Worm (Caenorhabditis elegans) whole organism, L2 larva: Measurements from ENCODE around the gene K08C7.1.

Experiments used
- F13H6.1 ChIP-seq: sonication (generic microtip); optimal IDR thresholded peaks from 2 replicates; lab custom pipeline; 2016; ENCODE audit warnings: missing genetic modification characterization, missing compliant biosample characterization
- R02D3.7 ChIP-seq: fragments of 150-350 bp; optimal IDR thresholded peaks from 2 replicates; lab custom pipeline; 2014; ENCODE audit warnings: missing biosample characterization, missing genetic modification characterization
- Y55F3AM.14 ChIP-seq: fragments of 200-800 bp; sonication (Bioruptor generic); optimal IDR thresholded peaks from 2 replicates; lab custom pipeline; 2018; ENCODE audit warnings: mild to moderate bottlenecking, missing genetic modification characterization, missing compliant biosample characterization
- ZK546.5 ChIP-seq: sonication (generic microtip); optimal IDR thresholded peaks from 2 replicates; lab custom pipeline; 2017; ENCODE audit warnings: missing biosample characterization, missing genetic modification characterization
- alr-1 ChIP-seq: fragments of 150-350 bp; optimal IDR thresholded peaks from 2 replicates; lab custom pipeline; 2014; ENCODE audit warnings: missing biosample characterization, missing genetic modification characterization
- ama-1 ChIP-seq: fragments of 150-350 bp; optimal IDR thresholded peaks from 2 replicates; lab custom pipeline; 2018; ENCODE audit warnings: inconsistent platforms
- ceh-16 ChIP-seq: fragments of 150-350 bp; optimal IDR thresholded peaks from 2 replicates; lab custom pipeline; 2014; ENCODE audit warnings: missing biosample characterization, missing genetic modification characterization
- ceh-82 ChIP-seq: fragments of 150-350 bp; optimal IDR thresholded peaks from 2 replicates; lab custom pipeline; 2014; ENCODE audit warnings: missing biosample characterization, missing genetic modification characterization
- dmd-4 ChIP-seq: sonication (generic microtip); optimal IDR thresholded peaks from 2 replicates; lab custom pipeline; 2017; ENCODE audit warnings: missing biosample characterization, missing genetic modification characterization
- egl-27 ChIP-seq: sonication (generic microtip); optimal IDR thresholded peaks from 3 replicates; lab custom pipeline; 2017; ENCODE audit warnings: missing biosample characterization, missing genetic modification reagents, missing genetic modification characterization
- elt-1 ChIP-seq: fragments of 150-350 bp; optimal IDR thresholded peaks from 2 replicates; lab custom pipeline; 2014; ENCODE audit warnings: missing biosample characterization, missing genetic modification characterization
- fos-1 ChIP-seq: fragments of 150-350 bp; optimal IDR thresholded peaks from 2 replicates; lab custom pipeline; 2014; ENCODE audit warnings: missing biosample characterization, missing genetic modification characterization
- lin-13 ChIP-seq: fragments of 150-350 bp; optimal IDR thresholded peaks from 2 replicates; lab custom pipeline; 2014; ENCODE audit warnings: missing biosample characterization, missing genetic modification reagents, missing genetic modification characterization
- lin-39 ChIP-seq: fragments of 150-350 bp; optimal IDR thresholded peaks from 2 replicates; lab custom pipeline; 2014; ENCODE audit warnings: missing biosample characterization, missing genetic modification reagents, missing genetic modification characterization
- lsy-2 ChIP-seq, 2 experiments: fragments of 150-350 bp in 1 of 2; sonication (generic microtip) in 1 of 2; optimal IDR thresholded peaks; 2 replicates each; lab custom pipeline; 2014 to 2017; ENCODE audit warnings: missing biosample characterization in 2 of 2, missing genetic modification characterization in 2 of 2
- mab-5 ChIP-seq: fragments of 150-350 bp; optimal IDR thresholded peaks from 2 replicates; lab custom pipeline; 2014; ENCODE audit warnings: missing biosample characterization, missing genetic modification characterization
- mdl-1 ChIP-seq, 2 experiments: fragments of 150-350 bp in 1 of 2; sonication (generic microtip) in 1 of 2; optimal IDR thresholded peaks; 2 replicates each; lab custom pipeline; 2017; ENCODE audit warnings: missing biosample characterization in 2 of 2, missing genetic modification characterization in 2 of 2
- nhr-10 ChIP-seq: sonication (generic microtip); optimal IDR thresholded peaks from 2 replicates; lab custom pipeline; 2017; ENCODE audit warnings: missing biosample characterization, missing genetic modification characterization
- nhr-11 ChIP-seq: fragments of 150-350 bp; optimal IDR thresholded peaks from 2 replicates; lab custom pipeline; 2014; ENCODE audit warnings: missing biosample characterization, missing genetic modification characterization
- nhr-12 ChIP-seq: fragments of 150-350 bp; optimal IDR thresholded peaks from 2 replicates; lab custom pipeline; 2014; ENCODE audit warnings: missing biosample characterization, missing genetic modification characterization
- nhr-129 ChIP-seq: fragments of 150-350 bp; optimal IDR thresholded peaks from 2 replicates; lab custom pipeline; 2014; ENCODE audit warnings: missing biosample characterization, missing genetic modification characterization
- nhr-21 ChIP-seq: fragments of 150-350 bp; optimal IDR thresholded peaks from 2 replicates; lab custom pipeline; 2014; ENCODE audit warnings: missing biosample characterization, missing genetic modification characterization
- nhr-23 ChIP-seq: fragments of 150-350 bp; optimal IDR thresholded peaks from 2 replicates; lab custom pipeline; 2014; ENCODE audit warnings: missing biosample characterization, missing genetic modification reagents, missing genetic modification characterization
- nhr-6 ChIP-seq: fragments of 150-350 bp; optimal IDR thresholded peaks from 2 replicates; lab custom pipeline; 2014; ENCODE audit warnings: missing biosample characterization, missing genetic modification characterization
- nhr-77 ChIP-seq: fragments of 150-350 bp; optimal IDR thresholded peaks from 2 replicates; lab custom pipeline; 2014; ENCODE audit warnings: missing biosample characterization, missing genetic modification characterization
- sem-4 ChIP-seq: fragments of 150-350 bp; optimal IDR thresholded peaks from 2 replicates; lab custom pipeline; 2014; ENCODE audit warnings: missing biosample characterization, missing genetic modification reagents, missing genetic modification characterization
- skn-1 ChIP-seq: sonication (generic microtip); optimal IDR thresholded peaks from 2 replicates; lab custom pipeline; 2017; ENCODE audit warnings: missing biosample characterization, missing genetic modification characterization
- sma-3 ChIP-seq: sonication (generic microtip); optimal IDR thresholded peaks from 2 replicates; lab custom pipeline; 2016; ENCODE audit warnings: missing genetic modification reagents, missing genetic modification characterization, missing compliant biosample characterization
- sma-9 ChIP-seq, 2 experiments: fragments of 150-350 bp in 1 of 2; sonication (generic microtip) in 1 of 2; optimal IDR thresholded peaks; 2 replicates each; lab custom pipeline; 2014 to 2016; ENCODE audit warnings: missing genetic modification characterization in 2 of 2, mild to moderate bottlenecking in 1 of 2, missing biosample characterization in 1 of 2, missing compliant biosample characterization in 1 of 2, missing genetic modification reagents in 1 of 2, moderate library complexity in 1 of 2
- unc-55 ChIP-seq: fragments of 150-350 bp; sonication (generic microtip); optimal IDR thresholded peaks from 3 replicates; lab custom pipeline; 2014; ENCODE audit warnings: missing biosample characterization, missing genetic modification reagents, missing genetic modification characterization
- unc-62 ChIP-seq: fragments of 150-350 bp; optimal IDR thresholded peaks from 2 replicates; lab custom pipeline; 2014; ENCODE audit warnings: missing biosample characterization, missing genetic modification reagents, missing genetic modification characterization
- zag-1 ChIP-seq: fragments of 150-350 bp; optimal IDR thresholded peaks from 2 replicates; lab custom pipeline; 2014; ENCODE audit warnings: missing biosample characterization, missing genetic modification characterization
- ztf-11 ChIP-seq: sonication (generic microtip); optimal IDR thresholded peaks from 2 replicates; lab custom pipeline; 2017; ENCODE audit warnings: missing biosample characterization, missing genetic modification characterization
- ztf-4 ChIP-seq: fragments of 150-350 bp; optimal IDR thresholded peaks from 2 replicates; lab custom pipeline; 2014; ENCODE audit warnings: missing biosample characterization, missing genetic modification characterization

K08C7.1 gene

ce11 chrIV:10698486-10698885 is 41.9 kb downstream of the K08C7.1 start:
- TF ChIP-seq nhr-11 (no peak), egl-27 (tag; lab: Kevin White, UChicago) (no peak), sem-4 (tag; lab: Kevin White, UChicago) (no peak), nhr-12 (tag; lab: Kevin White, UChicago) (no peak), ceh-82 (no peak), lin-39 (tag; lab: Kevin White, UChicago) (no peak), mab-5 (tag; lab: Kevin White, UChicago) (no peak), mdl-1 (tag; optimal IDR thresholded peaks at IDR 0.05; lab: Kevin White, UChicago) (no peak), sma-9 (GFP tag; optimal IDR thresholded peaks at IDR 0.05; lab: Kevin White, UChicago) (no peak), sma-9 (tag; optimal IDR thresholded peaks at IDR 0.05; lab: Kevin White, UChicago) (no peak), R02D3.7 (no peak), unc-55 (no peak), unc-62 (GFP tag; lab: Kevin White, UChicago) (no peak), nhr-21 (no peak), F13H6.1 (tag; lab: Kevin White, UChicago) (no peak), fos-1 (no peak), ama-1 (no peak), nhr-6 (tag; lab: Kevin White, UChicago) (no peak), nhr-23 (tag; lab: Kevin White, UChicago) (no peak), ceh-16 (tag; lab: Kevin White, UChicago) (no peak), dmd-4 (tag; lab: Kevin White, UChicago) (no peak)
- TF ChIP-seq, all 48 proteins: peak for 0

- no peak for TF ChIP-seq nhr-6 (tag; lab: Kevin White, UChicago)
- no peak for TF ChIP-seq lin-39 (tag; lab: Kevin White, UChicago)
- no peak for TF ChIP-seq ceh-82
- no peak for TF ChIP-seq unc-62 (GFP tag; lab: Kevin White, UChicago)
- no peak for TF ChIP-seq Y55F3AM.14 (GFP tag; lab: Kevin White, UChicago)
- TF ChIP-seq nhr-11, result no peak
Measured at ce11 chrIV:10699000-10699399, 42.4 kb downstream of the K08C7.1 start.

- TF ChIP-seq alr-1 (tag; lab: Kevin White, UChicago), result no peak
Measured at ce11 chrIV:10699660-10700059, 43.0 kb downstream of the K08C7.1 start, which contains the start of gene R102.11. Gene R102.11, minus strand, starts transcription at chrIV:10699760.

- TF ChIP-seq nhr-129 (tag; lab: Kevin White, UChicago) (peak; percentile 15), Y55F3AM.14 (GFP tag; lab: Kevin White, UChicago) (no peak), sma-9 (GFP tag; optimal IDR thresholded peaks at IDR 0.05; lab: Kevin White, UChicago) (peak; percentile 62), sma-9 (tag; optimal IDR thresholded peaks at IDR 0.05; lab: Kevin White, UChicago) (no peak), nhr-21 (peak; percentile 60), skn-1 (tag; lab: Kevin White, UChicago) (no peak), nhr-77 (no peak), elt-1 (tag; lab: Kevin White, UChicago) (no peak), egl-27 (tag; lab: Kevin White, UChicago) (no peak), sma-3 (peak; percentile 28), fos-1 (peak; percentile 12), sem-4 (tag; lab: Kevin White, UChicago) (no peak)
- TF ChIP-seq, all 48 proteins: peak for 5
Measured at ce11 chrIV:10701866-10702458, 45.4 kb downstream of the K08C7.1 start.

- TF ChIP-seq ztf-11 (tag; lab: Kevin White, UChicago) (no peak), ztf-4 (tag; lab: Kevin White, UChicago) (no peak), lin-13 (GFP tag; lab: Kevin White, UChicago) (no peak), egl-27 (tag; lab: Kevin White, UChicago) (no peak), zag-1 (tag; lab: Kevin White, UChicago) (no peak), ZK546.5 (tag; lab: Kevin White, UChicago) (no peak), dmd-4 (tag; lab: Kevin White, UChicago) (no peak), lsy-2 (tag; optimal IDR thresholded peaks at IDR 0.05; lab: Kevin White, UChicago) (no peak), nhr-21 (no peak), nhr-129 (tag; lab: Kevin White, UChicago) (no peak), mab-5 (tag; lab: Kevin White, UChicago) (no peak), nhr-10 (tag; lab: Kevin White, UChicago) (no peak), unc-55 (no peak), nhr-12 (tag; lab: Kevin White, UChicago) (no peak)
Measured at ce11 chrIV:10705176-10705575, 48.6 kb downstream of the K08C7.1 start, which contains the start of gene R102.10. Gene R102.10, plus strand, starts transcription at chrIV:10705476.
